Worm (Caenorhabditis elegans) whole organism, L4 larva: Measurements from ENCODE around the gene srx-9.

Experiments
- F26F4.8 ChIP-seq: fragments of 200-800 bp; sonication (Bioruptor generic); conservative IDR thresholded peaks from 2 replicates; pipeline ENCODE4 v1.3.6; 2022; ENCODE audit warnings: missing genetic modification characterization, missing compliant biosample characterization
- F37D6.2 ChIP-seq: sonication (generic microtip); optimal IDR thresholded peaks from 2 replicates; lab custom pipeline; 2016; ENCODE audit warnings: mild to moderate bottlenecking, missing genetic modification characterization, missing compliant biosample characterization
- R02D3.7 ChIP-seq: fragments of 150-350 bp; sonication (generic microtip); optimal IDR thresholded peaks from 3 replicates; lab custom pipeline; 2014; ENCODE audit warnings: missing biosample characterization, missing genetic modification characterization
- Y105C5A.15 ChIP-seq: fragments of 200-800 bp; sonication (Bioruptor generic); IDR thresholded peaks from 2 replicates; pipeline ENCODE4 v1.3.6; 2022; ENCODE audit warnings: missing genetic modification characterization, missing compliant biosample characterization
- Y5F2A.4 ChIP-seq: fragments of 200-800 bp; sonication (Bioruptor generic); optimal IDR thresholded peaks from 2 replicates; lab custom pipeline; 2018; ENCODE audit warnings: mild to moderate bottlenecking, missing genetic modification characterization, missing compliant biosample characterization
- Y75B8A.6 ChIP-seq: fragments of 200-800 bp; sonication (Bioruptor generic); IDR thresholded peaks from 2 replicates; pipeline ENCODE4 v1.3.6; 2022; ENCODE audit warnings: missing genetic modification reagents, missing genetic modification characterization, missing compliant biosample characterization
- ZK337.2 ChIP-seq: fragments of 200-800 bp; sonication (Bioruptor generic); IDR thresholded peaks from 2 replicates; pipeline ENCODE4 v1.3.6; 2022; ENCODE audit warnings: missing genetic modification reagents, missing genetic modification characterization, missing compliant biosample characterization
- aha-1 ChIP-seq: fragments of 150-350 bp; peaks from one replicate; lab custom pipeline; 2014; ENCODE audit warnings: missing biosample characterization, missing genetic modification characterization
- ama-1 ChIP-seq: fragments of 150-350 bp; optimal IDR thresholded peaks from 2 replicates; lab custom pipeline; 2014; ENCODE audit warnings: inconsistent platforms, mixed read lengths
- attf-4 ChIP-seq: sonication (generic microtip); optimal IDR thresholded peaks from 3 replicates; lab custom pipeline; 2017; ENCODE audit warnings: missing biosample characterization, missing genetic modification characterization
- ceh-20 ChIP-seq: fragments of 200-800 bp; sonication (Bioruptor generic); IDR thresholded peaks from 2 replicates; pipeline ENCODE4 v1.3.6; 2022; ENCODE audit warnings: missing genetic modification reagents, missing genetic modification characterization, missing compliant biosample characterization
- ces-1 ChIP-seq: fragments of 150-350 bp; sonication (generic microtip); optimal IDR thresholded peaks from 4 replicates; lab custom pipeline; 2014; ENCODE audit warnings: missing biosample characterization, missing genetic modification reagents, missing genetic modification characterization
- daf-19 ChIP-seq: fragments of 200-800 bp; sonication (Bioruptor generic); conservative IDR thresholded peaks from 2 replicates; pipeline ENCODE4 v1.3.6; 2022; ENCODE audit warnings: missing genetic modification characterization, missing compliant biosample characterization
- dmd-6 ChIP-seq: fragments of 200-800 bp; sonication (Bioruptor generic); IDR thresholded peaks from 2 replicates; pipeline ENCODE4 v1.3.6; 2022; ENCODE audit warnings: missing genetic modification reagents, missing genetic modification characterization, missing compliant biosample characterization
- dmd-8 ChIP-seq: fragments of 200-800 bp; sonication (Bioruptor generic); IDR thresholded peaks from 2 replicates; pipeline ENCODE4 v1.3.6; 2022; ENCODE audit warnings: missing genetic modification characterization, missing compliant biosample characterization
- dpl-1 ChIP-seq: fragments of 150-350 bp; optimal IDR thresholded peaks from 2 replicates; lab custom pipeline; 2014; ENCODE audit warnings: missing biosample characterization, missing genetic modification reagents, missing genetic modification characterization
- duxl-1 ChIP-seq: sonication (generic microtip); optimal IDR thresholded peaks from 2 replicates; lab custom pipeline; 2016; ENCODE audit warnings: mild to moderate bottlenecking, missing genetic modification characterization, moderate library complexity, missing compliant biosample characterization; ENCODE audit not compliant: poor library complexity
- dve-1 ChIP-seq: sonication (generic microtip); optimal IDR thresholded peaks from 2 replicates; lab custom pipeline; 2017; ENCODE audit warnings: antibody characterized with exemption, mild to moderate bottlenecking, missing genetic modification characterization, missing compliant biosample characterization; ENCODE audit not compliant: insufficient read depth
- egl-27 ChIP-seq: sonication (generic microtip); optimal IDR thresholded peaks from 3 replicates; lab custom pipeline; 2017; ENCODE audit warnings: missing biosample characterization, missing genetic modification reagents, missing genetic modification characterization
- hif-1 ChIP-seq, 2 experiments: sonication (generic microtip); optimal IDR thresholded peaks; 2 replicates each; lab custom pipeline; 2016 to 2017; ENCODE audit warnings: missing compliant biosample characterization in 2 of 2, missing genetic modification characterization in 2 of 2, missing genetic modification reagents in 2 of 2, missing genotype in 2 of 2, mild to moderate bottlenecking in 1 of 2
- hlh-11 ChIP-seq: fragments of 200-800 bp; sonication (Bioruptor generic); optimal IDR thresholded peaks from 2 replicates; lab custom pipeline; 2018; ENCODE audit warnings: mild to moderate bottlenecking, missing genetic modification characterization, missing compliant biosample characterization
- hlh-30 ChIP-seq: sonication (generic microtip); optimal IDR thresholded peaks from 2 replicates; lab custom pipeline; 2017; ENCODE audit warnings: antibody characterized with exemption, mild to moderate bottlenecking, missing genetic modification characterization, missing compliant biosample characterization; ENCODE audit not compliant: insufficient read depth
- jun-1 ChIP-seq: fragments of 150-350 bp; optimal IDR thresholded peaks from 2 replicates; lab custom pipeline; 2014; ENCODE audit warnings: missing biosample characterization, missing genetic modification reagents, missing genetic modification characterization
- lin-15B ChIP-seq: fragments of 150-350 bp; sonication (generic microtip); optimal IDR thresholded peaks from 3 replicates; lab custom pipeline; 2014; ENCODE audit warnings: missing biosample characterization, missing genetic modification characterization
- lin-39 ChIP-seq: fragments of 150-350 bp; optimal IDR thresholded peaks from 2 replicates; lab custom pipeline; 2014; ENCODE audit warnings: missing biosample characterization, missing genetic modification reagents, missing genetic modification characterization
- lir-3 ChIP-seq: sonication (generic microtip); optimal IDR thresholded peaks from 2 replicates; lab custom pipeline; 2016; ENCODE audit warnings: mild to moderate bottlenecking, missing genetic modification characterization, missing compliant biosample characterization
- lsy-2 ChIP-seq, 2 experiments: fragments of 150-350 bp in 1 of 2; sonication (generic microtip) in 1 of 2; optimal IDR thresholded peaks; 2 replicates each; lab custom pipeline; 2014 to 2017; ENCODE audit warnings: missing biosample characterization in 2 of 2, missing genetic modification characterization in 2 of 2
- madf-9 ChIP-seq: fragments of 200-800 bp; sonication (Bioruptor generic); conservative IDR thresholded peaks from 2 replicates; pipeline ENCODE4 v1.3.6; 2022; ENCODE audit warnings: missing genetic modification reagents, missing genetic modification characterization, missing compliant biosample characterization
- mdl-1 ChIP-seq, 2 experiments: fragments of 150-350 bp in 1 of 2; sonication (generic microtip) in 1 of 2; optimal IDR thresholded peaks; 2 replicates each; lab custom pipeline; 2014 to 2017; ENCODE audit warnings: missing biosample characterization in 2 of 2, missing genetic modification characterization in 2 of 2
- mdt-29 ChIP-seq: fragments of 200-800 bp; sonication (Bioruptor generic); IDR thresholded peaks from 2 replicates; pipeline ENCODE4 v1.3.6; 2022; ENCODE audit warnings: missing genetic modification reagents, missing genetic modification characterization, missing compliant biosample characterization
- mep-1 ChIP-seq: fragments of 150-350 bp; sonication (generic microtip); optimal IDR thresholded peaks from 3 replicates; lab custom pipeline; 2014; ENCODE audit warnings: missing biosample characterization, missing genetic modification characterization
- mxl-3 ChIP-seq: fragments of 200-800 bp; sonication (Bioruptor generic); optimal IDR thresholded peaks from 2 replicates; lab custom pipeline; 2018; ENCODE audit warnings: mild to moderate bottlenecking, missing genetic modification characterization, missing compliant biosample characterization
- nhr-102 ChIP-seq: sonication (generic microtip); optimal IDR thresholded peaks from 2 replicates; lab custom pipeline; 2016; ENCODE audit warnings: mild to moderate bottlenecking, missing genetic modification characterization, moderate library complexity, missing compliant biosample characterization
- nhr-11 ChIP-seq: fragments of 150-350 bp; optimal IDR thresholded peaks from 2 replicates; lab custom pipeline; 2014; ENCODE audit warnings: missing biosample characterization, missing genetic modification characterization
- nhr-25 ChIP-seq: sonication (generic microtip); optimal IDR thresholded peaks from 2 replicates; lab custom pipeline; 2017; ENCODE audit warnings: missing genetic modification characterization, mild to moderate bottlenecking, missing compliant biosample characterization, antibody characterized with exemption, moderate library complexity, borderline replicate concordance; ENCODE audit not compliant: insufficient read depth
- nhr-28 ChIP-seq: fragments of 150-350 bp; optimal IDR thresholded peaks from 2 replicates; lab custom pipeline; 2014; ENCODE audit warnings: missing biosample characterization, missing genetic modification characterization
- nhr-41 ChIP-seq: fragments of 200-800 bp; sonication (Bioruptor generic); IDR thresholded peaks from 2 replicates; pipeline ENCODE4 v1.3.6; 2022; ENCODE audit warnings: missing genetic modification reagents, missing genetic modification characterization, missing compliant biosample characterization
- nhr-42 ChIP-seq: fragments of 200-800 bp; sonication (Bioruptor generic); IDR thresholded peaks from 2 replicates; pipeline ENCODE4 v1.3.6; 2022; ENCODE audit warnings: missing genetic modification characterization, missing compliant biosample characterization
- pqm-1 ChIP-seq: sonication (generic microtip); optimal IDR thresholded peaks from 2 replicates; lab custom pipeline; 2017; ENCODE audit warnings: missing biosample characterization, missing genetic modification characterization
- saeg-2 ChIP-seq: fragments of 200-800 bp; sonication (Bioruptor generic); IDR thresholded peaks from 2 replicates; pipeline ENCODE4 v1.3.6; 2022; ENCODE audit warnings: missing genetic modification reagents, missing genetic modification characterization, missing compliant biosample characterization
- set-16 ChIP-seq: fragments of 200-800 bp; sonication (Bioruptor generic); IDR thresholded peaks from 2 replicates; pipeline ENCODE4 v1.3.6; 2022; ENCODE audit warnings: missing genetic modification reagents, missing genetic modification characterization, missing compliant biosample characterization
- spr-3 ChIP-seq: fragments of 200-800 bp; sonication (Bioruptor generic); optimal IDR thresholded peaks from 2 replicates; lab custom pipeline; 2018; ENCODE audit warnings: mild to moderate bottlenecking, missing genetic modification characterization, missing compliant biosample characterization
- tra-1 ChIP-seq: fragments of 200-800 bp; sonication (Bioruptor generic); IDR thresholded peaks from 2 replicates; pipeline ENCODE4 v1.3.6; 2022; ENCODE audit warnings: missing genetic modification reagents, missing genetic modification characterization, missing compliant biosample characterization
- unc-62 ChIP-seq, 3 experiments: fragments of 150-350 bp in 1 of 3; sonication (generic microtip); optimal IDR thresholded peaks in 2 of 3; peaks in 1 of 3; 1 replicate in 1 of 3; 2 replicates in 2 of 3; lab custom pipeline; 2014 to 2017; ENCODE audit warnings: missing biosample characterization in 3 of 3, missing genetic modification characterization in 3 of 3, missing genetic modification reagents in 3 of 3, missing genotype in 1 of 3
- zag-1 ChIP-seq: fragments of 150-350 bp; optimal IDR thresholded peaks from 2 replicates; lab custom pipeline; 2014; ENCODE audit warnings: missing biosample characterization, missing genetic modification characterization
- zfp-3 ChIP-seq: fragments of 200-800 bp; sonication (Bioruptor generic); conservative IDR thresholded peaks from 2 replicates; pipeline ENCODE4 v1.3.6; 2022; ENCODE audit warnings: missing genetic modification reagents, missing genetic modification characterization, missing compliant biosample characterization
- zip-11 ChIP-seq: fragments of 200-800 bp; sonication (Bioruptor generic); IDR thresholded peaks from 2 replicates; pipeline ENCODE4 v1.3.6; 2022; ENCODE audit warnings: missing genetic modification characterization, missing compliant biosample characterization
- ztf-7 ChIP-seq: fragments of 150-350 bp; optimal IDR thresholded peaks from 2 replicates; lab custom pipeline; 2014; ENCODE audit warnings: missing biosample characterization, missing genetic modification characterization

The srx-9 gene

DNA sequence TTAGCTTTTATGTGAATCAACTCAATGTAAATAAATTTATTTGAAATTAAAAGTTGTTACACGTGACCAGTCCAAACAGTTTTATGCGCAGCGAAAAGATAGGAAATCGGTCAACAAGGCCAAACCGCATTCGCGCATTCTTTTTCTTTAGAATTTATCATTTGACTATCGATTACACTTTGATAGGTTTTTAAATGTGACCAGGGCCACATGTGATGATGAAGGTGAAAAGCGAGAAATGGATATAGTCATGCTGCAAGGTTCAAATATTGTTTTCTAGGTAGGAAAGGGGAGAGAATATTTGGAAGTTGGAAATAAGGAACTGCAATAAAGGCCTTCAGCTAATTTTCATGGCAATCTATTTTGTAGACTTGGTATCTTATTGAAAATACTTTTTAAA is 41.7 kb upstream of the srx-9 start:
- no peak for TF ChIP-seq dmd-6 (GFP tag; lab: Robert Waterston, UW)
- peak in 1 of 2 experiments; percentile 8 for TF ChIP-seq unc-62 (GFP tag; optimal IDR thresholded peaks at IDR 0.05 in 1 of 2; lab: Kevin White, UChicago)
- no peak for TF ChIP-seq unc-62 (tag; optimal IDR thresholded peaks at IDR 0.05; lab: Kevin White, UChicago)
- peak; percentile 66 for TF ChIP-seq aha-1 (tag; lab: Kevin White, UChicago)
- no peak for TF ChIP-seq zag-1 (tag; lab: Kevin White, UChicago)
- no peak for TF ChIP-seq nhr-11 (tag; lab: Kevin White, UChicago)
- no peak for TF ChIP-seq spr-3 (GFP tag; lab: Kevin White, UChicago)
- TF ChIP-seq nhr-102 (tag; lab: Kevin White, UChicago), result peak; percentile 1
- peak; percentile 34 for TF ChIP-seq mxl-3 (GFP tag; lab: Kevin White, UChicago)
- no peak for TF ChIP-seq nhr-25 (tag; lab: Kevin White, UChicago)
- no peak; the same call in 1 of the 2 replicates for TF ChIP-seq nhr-41 (GFP tag; lab: Robert Waterston, UW)
- 0 out of 2 replicates have a peak, but pooled peaks have one; percentile 7 for TF ChIP-seq mdt-29 (GFP tag; lab: Robert Waterston, UW)
- TF ChIP-seq duxl-1 (tag; lab: Kevin White, UChicago), result peak; percentile 13
- TF ChIP-seq egl-27 (tag; lab: Kevin White, UChicago), result no peak
- no peak for TF ChIP-seq nhr-42 (GFP tag; lab: Robert Waterston, UW)
- no peak for TF ChIP-seq F37D6.2 (tag; lab: Kevin White, UChicago)
- TF ChIP-seq Y5F2A.4 (GFP tag; lab: Kevin White, UChicago), result no peak
- TF ChIP-seq pqm-1 (tag; lab: Kevin White, UChicago), result no peak
- TF ChIP-seq madf-9 (GFP tag; lab: Robert Waterston, UW), result no peak
- no peak for TF ChIP-seq lin-39 (tag; lab: Kevin White, UChicago)
- TF ChIP-seq hlh-11 (tag; lab: Kevin White, UChicago), result peak; percentile 73
- TF ChIP-seq ama-1 (lab: Kevin White, UChicago), result peak; percentile 91
- no peak for TF ChIP-seq ztf-7 (tag; lab: Kevin White, UChicago)
- peak; percentile 50 for TF ChIP-seq mep-1
- TF ChIP-seq attf-4, result no peak
- no peak for TF ChIP-seq R02D3.7
- no peak for TF ChIP-seq zip-11 (GFP tag; lab: Robert Waterston, UW)
- TF ChIP-seq hif-1 (tag; optimal IDR thresholded peaks at IDR 0.05; lab: Kevin White, UChicago), result no peak
- no peak for TF ChIP-seq dmd-8 (GFP tag; lab: Robert Waterston, UW)
- no peak for TF ChIP-seq saeg-2 (GFP tag; lab: Robert Waterston, UW)
- no peak for TF ChIP-seq F26F4.8 (GFP tag; lab: Robert Waterston, UW)
- TF ChIP-seq jun-1 (tag; lab: Kevin White, UChicago), result no peak
- peak; percentile 64 for TF ChIP-seq nhr-28
- TF ChIP-seq Y75B8A.6 (GFP tag; lab: Robert Waterston, UW), result 0 out of 2 replicates have a peak, but pooled peaks have one; percentile 44
- TF ChIP-seq ceh-20 (GFP tag; lab: Robert Waterston, UW), result no peak
- peak; percentile 34 for TF ChIP-seq dve-1 (tag; lab: Kevin White, UChicago)
- no peak for TF ChIP-seq ZK337.2 (GFP tag; lab: Robert Waterston, UW)
- TF ChIP-seq lsy-2 (tag; optimal IDR thresholded peaks at IDR 0.05; lab: Kevin White, UChicago), result peak in 1 of 2 experiments; percentile 41
- TF ChIP-seq zfp-3 (GFP tag; lab: Robert Waterston, UW), result peak; percentile 63; the same call in 1 of the 2 replicates
- peak; percentile 4 for TF ChIP-seq dpl-1
- no peak for TF ChIP-seq Y105C5A.15 (GFP tag; lab: Robert Waterston, UW)
- no peak for TF ChIP-seq ces-1
- TF ChIP-seq lir-3 (tag; lab: Kevin White, UChicago), result no peak
- TF ChIP-seq set-16 (GFP tag; lab: Robert Waterston, UW), result no peak
- peak; percentile 8 to 73 for TF ChIP-seq mdl-1 (tag; optimal IDR thresholded peaks at IDR 0.05; lab: Kevin White, UChicago)
- TF ChIP-seq daf-19 (GFP tag; lab: Robert Waterston, UW), result no peak
- TF ChIP-seq hlh-30 (tag; lab: Kevin White, UChicago), result peak; percentile 84
- no peak for TF ChIP-seq lin-15B
- TF ChIP-seq tra-1 (GFP tag; lab: Robert Waterston, UW), result no peak
